Fruit fly (Drosophila melanogaster) whole organism, prepupa: Measurements from ENCODE around the gene CG6345.
A peak's percentile ranks its signal among the peaks of the same experiment; 100 is the strongest.

Source experiments
- CG11294 ChIP-seq: fragments of 200-800 bp; sonication (Bioruptor generic); IDR thresholded peaks from 2 replicates; pipeline ENCODE4 v1.3.6; 2022; ENCODE audit warnings: missing biosample characterization, missing genetic modification characterization
- CG11902 ChIP-seq: fragments of 200-800 bp; sonication (Bioruptor generic); optimal IDR thresholded peaks from 3 replicates; lab custom pipeline; 2016; ENCODE audit warnings: missing biosample characterization, missing genetic modification characterization
- CG15336 ChIP-seq: fragments of 200-800 bp; sonication (Bioruptor generic); IDR thresholded peaks from 2 replicates; pipeline ENCODE4 v1.3.6; 2022; ENCODE audit warnings: missing biosample characterization, missing genetic modification characterization
- CG1621 ChIP-seq: fragments of 200-800 bp; sonication (Bioruptor generic); optimal IDR thresholded peaks from 3 replicates; lab custom pipeline; 2018; ENCODE audit warnings: missing biosample characterization, mild to moderate bottlenecking, missing genetic modification characterization
- CG16779 ChIP-seq: fragments of 200-800 bp; sonication (Bioruptor generic); optimal IDR thresholded peaks from 3 replicates; lab custom pipeline; 2017; ENCODE audit warnings: missing biosample characterization, mild to moderate bottlenecking, missing genetic modification characterization
- CG3032 ChIP-seq: fragments of 200-800 bp; optimal IDR thresholded peaks from 2 replicates; lab custom pipeline; 2019; ENCODE audit warnings: missing biosample characterization, mild to moderate bottlenecking, missing genetic modification characterization, moderate library complexity
- CG4318 ChIP-seq: fragments of 200-800 bp; sonication (Bioruptor generic); optimal IDR thresholded peaks from 3 replicates; lab custom pipeline; 2017; ENCODE audit warnings: missing biosample characterization, mild to moderate bottlenecking, missing genetic modification characterization
- CG6163 ChIP-seq: fragments of 200-800 bp; sonication (Bioruptor generic); IDR thresholded peaks from 3 replicates; pipeline ENCODE4 v1.3.6; 2022; ENCODE audit warnings: missing biosample characterization, missing genetic modification characterization
- CG6808 ChIP-seq: fragments of 200-800 bp; sonication (Bioruptor generic); optimal IDR thresholded peaks from 3 replicates; lab custom pipeline; 2017; ENCODE audit warnings: missing biosample characterization, missing genetic modification characterization, mild to moderate bottlenecking, moderate library complexity, missing genetic modification reagents
- CG6854 ChIP-seq: fragments of 200-800 bp; sonication (Bioruptor generic); optimal IDR thresholded peaks from 2 replicates; lab custom pipeline; 2017; ENCODE audit warnings: missing biosample characterization, mild to moderate bottlenecking, missing genetic modification characterization
- CG8119 ChIP-seq: fragments of 200-800 bp; sonication (Bioruptor generic); IDR thresholded peaks from 3 replicates; pipeline ENCODE4 v1.3.6; 2022; ENCODE audit warnings: missing biosample characterization, missing genetic modification characterization
- CG8319 ChIP-seq: fragments of 200-800 bp; sonication (Bioruptor generic); optimal IDR thresholded peaks from 3 replicates; lab custom pipeline; 2016; ENCODE audit warnings: missing biosample characterization, missing genetic modification characterization
- CG9139 ChIP-seq: fragments of 200-800 bp; sonication (Bioruptor generic); optimal IDR thresholded peaks from 3 replicates; lab custom pipeline; 2017; ENCODE audit warnings: missing biosample characterization, mild to moderate bottlenecking, missing genetic modification characterization
- Eip75B ChIP-seq: fragments of 200-800 bp; sonication (Bioruptor generic); optimal IDR thresholded peaks from 3 replicates; lab custom pipeline; 2016; ENCODE audit warnings: missing biosample characterization, missing genetic modification characterization
- Eip78C ChIP-seq: fragments of 200-800 bp; sonication (Bioruptor generic); peaks from one replicate; lab custom pipeline; 2016; ENCODE audit warnings: missing biosample characterization, missing genetic modification characterization
- Eip93F ChIP-seq: fragments of 200-800 bp; sonication (Bioruptor generic); optimal IDR thresholded peaks from 2 replicates; lab custom pipeline; 2016; ENCODE audit warnings: missing biosample characterization, mild to moderate bottlenecking, missing genetic modification characterization
- Gug ChIP-seq: fragments of 200-800 bp; sonication (Bioruptor generic); IDR thresholded peaks from 2 replicates; pipeline ENCODE4 v1.3.6; 2022; ENCODE audit warnings: missing biosample characterization, missing genetic modification characterization
- Hr38 ChIP-seq: sonication (Bioruptor generic); optimal IDR thresholded peaks from 2 replicates; lab custom pipeline; 2016; ENCODE audit warnings: missing biosample characterization, missing genetic modification characterization
- Hr39 ChIP-seq: fragments of 200-800 bp; sonication (Bioruptor generic); optimal IDR thresholded peaks from 2 replicates; lab custom pipeline; 2016; ENCODE audit warnings: missing biosample characterization, missing genetic modification characterization
- Hr4 ChIP-seq: fragments of 200-800 bp; sonication (Bioruptor generic); optimal IDR thresholded peaks from 3 replicates; lab custom pipeline; 2016; ENCODE audit warnings: missing biosample characterization, missing genetic modification characterization
- Met ChIP-seq: fragments of 200-800 bp; sonication (Bioruptor generic); optimal IDR thresholded peaks from 3 replicates; lab custom pipeline; 2016; ENCODE audit warnings: missing biosample characterization, missing genetic modification characterization
- OdsH ChIP-seq: fragments of 200-800 bp; sonication (Bioruptor generic); optimal IDR thresholded peaks from 3 replicates; lab custom pipeline; 2016; ENCODE audit warnings: missing biosample characterization, missing genetic modification characterization
- Sox102F ChIP-seq: fragments of 200-800 bp; sonication (Bioruptor generic); optimal IDR thresholded peaks from 2 replicates; lab custom pipeline; 2016; ENCODE audit warnings: missing biosample characterization, mild to moderate bottlenecking, missing genetic modification characterization
- Sox15 ChIP-seq: fragments of 200-800 bp; sonication (Bioruptor generic); optimal IDR thresholded peaks from 3 replicates; lab custom pipeline; 2016; ENCODE audit warnings: missing biosample characterization, missing genetic modification characterization
- cyc ChIP-seq: fragments of 200-800 bp; sonication (Bioruptor generic); optimal IDR thresholded peaks from 3 replicates; lab custom pipeline; 2016; ENCODE audit warnings: missing biosample characterization, missing genetic modification characterization
- eg ChIP-seq: fragments of 200-800 bp; sonication (Bioruptor generic); IDR thresholded peaks from 3 replicates; pipeline ENCODE4 v1.3.6; 2022; ENCODE audit warnings: missing biosample characterization, missing genetic modification characterization
- esn ChIP-seq: fragments of 200-800 bp; sonication (Bioruptor generic); optimal IDR thresholded peaks from 2 replicates; lab custom pipeline; 2016; ENCODE audit warnings: missing biosample characterization, mild to moderate bottlenecking, missing genetic modification characterization, moderate library complexity
- fkh ChIP-seq: fragments of 200-800 bp; sonication (Bioruptor generic); optimal IDR thresholded peaks from 3 replicates; lab custom pipeline; 2017; ENCODE audit warnings: missing biosample characterization, mild to moderate bottlenecking, missing genetic modification characterization, moderate library complexity
- lz ChIP-seq: fragments of 200-800 bp; sonication (Bioruptor generic); optimal IDR thresholded peaks from 3 replicates; lab custom pipeline; 2016; ENCODE audit warnings: missing biosample characterization, missing genetic modification characterization
- net ChIP-seq: fragments of 200-800 bp; sonication (Bioruptor generic); optimal IDR thresholded peaks from 3 replicates; lab custom pipeline; 2016; ENCODE audit warnings: missing biosample characterization, missing genetic modification characterization
- salr ChIP-seq, 2 experiments: fragments of 200-800 bp; sonication (Bioruptor generic); optimal IDR thresholded peaks; 3 replicates each; lab custom pipeline; 2016 to 2018; ENCODE audit warnings: missing biosample characterization in 2 of 2, missing genetic modification characterization in 2 of 2, mild to moderate bottlenecking in 1 of 2
- ss ChIP-seq, 2 experiments: fragments of 200-800 bp; sonication (Bioruptor generic); optimal IDR thresholded peaks; 2 replicates in 1 of 2; 3 replicates in 1 of 2; lab custom pipeline; 2017 to 2018; ENCODE audit warnings: mild to moderate bottlenecking in 2 of 2, missing biosample characterization in 2 of 2, missing genetic modification characterization in 2 of 2, moderate library complexity in 1 of 2
- svp ChIP-seq: fragments of 200-800 bp; sonication (Bioruptor generic); peaks from one replicate; lab custom pipeline; 2016; ENCODE audit warnings: missing biosample characterization, missing genetic modification characterization
- topi ChIP-seq: fragments of 200-800 bp; sonication (Bioruptor generic); optimal IDR thresholded peaks from 3 replicates; lab custom pipeline; 2016; ENCODE audit warnings: missing biosample characterization, missing genetic modification characterization
- vri ChIP-seq: fragments of 200-800 bp; sonication (Bioruptor generic); optimal IDR thresholded peaks from 3 replicates; lab custom pipeline; 2016; ENCODE audit warnings: missing biosample characterization, mild to moderate bottlenecking, missing genetic modification characterization

CG6345 gene

DNA sequence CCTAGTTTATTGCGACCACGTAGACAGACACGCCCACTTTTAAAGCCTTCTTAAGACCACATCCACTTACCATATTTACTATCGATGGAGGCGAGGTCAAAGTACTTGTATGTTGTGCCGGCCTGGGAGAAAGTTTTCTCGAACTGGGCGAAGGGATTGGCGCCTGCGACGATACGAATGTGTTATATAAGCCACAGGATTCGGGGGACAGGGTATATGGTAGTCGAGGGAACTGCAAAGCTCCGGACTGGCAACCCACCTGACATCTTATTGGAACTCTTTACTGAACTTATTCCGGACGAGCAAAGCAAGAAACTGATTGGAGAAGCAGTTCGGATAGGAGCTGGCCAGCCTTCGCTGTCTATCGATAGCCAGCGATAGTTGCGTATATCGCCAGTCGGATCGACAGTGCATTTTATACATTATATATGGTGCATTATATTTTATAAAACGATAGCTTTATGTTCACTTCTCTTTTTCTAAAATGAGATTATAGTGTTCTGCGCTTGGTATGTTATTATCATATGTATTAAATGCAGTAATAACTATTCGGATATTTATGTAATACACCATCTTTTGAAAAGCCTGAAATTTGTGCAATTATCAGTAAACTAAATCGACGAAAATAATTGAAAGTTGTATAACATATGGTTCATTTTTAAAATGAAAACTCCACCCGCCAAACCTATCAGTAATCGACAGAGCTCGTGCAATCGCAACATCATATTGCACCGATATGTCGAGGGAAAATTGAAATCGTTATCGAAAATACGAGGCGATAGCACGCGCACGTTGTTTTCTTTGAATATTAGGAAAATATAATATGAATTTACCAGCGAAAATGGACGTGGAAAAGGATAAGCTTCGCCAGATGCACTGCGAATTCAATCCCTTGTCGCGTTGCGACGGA is 3.0 kb downstream of the CG6345 start, which contains the start of the genes Irp-1B and Rrp46:
Gene Irp-1B, minus strand, starts transcription at position 320 of the 910 bp plus-strand sequence.
Gene Rrp46, plus strand, starts transcription at position 752 of the 910 bp plus-strand sequence.
- TF ChIP-seq CG16779 (tag; lab: Kevin White, UChicago) (peak; percentile 21), CG11902 (GFP tag; lab: Kevin White, UChicago) (no peak), CG6854 (GFP tag; lab: Kevin White, UChicago) (peak; percentile 5), Eip75B (GFP tag; lab: Kevin White, UChicago) (peak; percentile 16), Sox15 (GFP tag; lab: Kevin White, UChicago) (no peak), CG8119 (peak; percentile 23; the same call in 1 of the 3 replicates), CG15336 (GFP tag; lab: Robert Waterston, UW) (no peak), CG6808 (GFP tag; lab: Kevin White, UChicago) (no peak), Hr38 (no peak), esn (GFP tag; lab: Kevin White, UChicago) (peak; percentile 20), Eip78C (GFP tag; lab: Kevin White, UChicago) (peak; percentile 66), Hr39 (no peak), net (GFP tag; lab: Kevin White, UChicago) (no peak), topi (GFP tag; lab: Kevin White, UChicago) (no peak), cyc (peak; percentile 3), salr (GFP tag; optimal IDR thresholded peaks at IDR 0.05; lab: Kevin White, UChicago) (no peak), CG3032 (tag; lab: Kevin White, UChicago) (peak; percentile 3), lz (GFP tag; lab: Kevin White, UChicago) (peak; percentile 20), Hr4 (GFP tag; lab: Kevin White, UChicago) (peak; percentile 24), CG1621 (peak; percentile 28), CG6163 (GFP tag; lab: Robert Waterston, UW) (no peak), CG9139 (GFP tag; lab: Kevin White, UChicago) (peak; percentile 31)

DNA sequence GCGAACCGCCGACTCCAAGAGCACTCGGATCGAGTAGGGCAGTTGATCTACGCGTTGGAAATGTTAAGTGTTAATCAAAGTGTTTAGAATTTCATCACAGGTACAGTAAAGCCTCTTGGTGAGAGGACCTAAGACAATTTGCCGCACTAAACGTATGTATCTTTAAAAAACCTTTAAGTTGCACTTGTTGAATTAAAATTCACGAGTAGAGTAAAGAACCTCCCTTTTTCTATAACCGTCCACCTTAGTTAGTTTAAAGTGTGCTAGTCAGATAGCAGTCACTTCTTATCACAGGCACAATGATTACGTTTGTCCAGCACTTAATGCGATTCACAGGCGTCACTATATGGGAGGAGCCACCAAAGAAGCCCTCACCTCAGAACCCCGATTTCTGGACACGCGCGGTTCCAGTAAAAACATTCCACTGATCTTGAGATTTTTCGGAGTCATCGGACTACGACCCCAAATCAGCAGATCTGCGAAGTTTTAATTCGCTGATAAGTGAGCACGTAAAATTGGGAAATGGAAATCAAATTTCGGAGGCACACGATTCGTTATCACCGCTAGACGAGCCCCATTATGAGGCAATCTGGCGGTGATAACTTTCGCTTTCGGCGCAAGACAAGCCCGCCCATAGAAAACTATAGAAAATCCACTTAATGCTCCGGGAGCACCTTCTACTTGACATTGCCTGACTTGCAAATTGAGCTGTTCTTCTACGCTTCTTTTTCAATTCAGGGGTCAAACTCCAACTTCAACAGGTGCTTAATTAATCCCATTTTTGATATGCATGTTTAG is 3.9 kb downstream of the CG6345 start:
- TF ChIP-seq CG4318 (GFP tag; lab: Kevin White, UChicago): no peak
- peak; percentile 69 for TF ChIP-seq CG11294 (GFP tag; lab: Robert Waterston, UW)
- peak; percentile 93 for TF ChIP-seq svp (GFP tag; lab: Kevin White, UChicago)
- TF ChIP-seq Sox102F: no peak
- TF ChIP-seq Eip93F (GFP tag; lab: Kevin White, UChicago): no peak
- no peak for TF ChIP-seq fkh (GFP tag; lab: Kevin White, UChicago)
- TF ChIP-seq eg (GFP tag; lab: Robert Waterston, UW): no peak; the same call in 1 of the 3 replicates
- TF ChIP-seq OdsH (GFP tag; lab: Kevin White, UChicago): no peak
- no peak for TF ChIP-seq Met
- TF ChIP-seq CG9139 (GFP tag; lab: Kevin White, UChicago): no peak
- TF ChIP-seq lz (GFP tag; lab: Kevin White, UChicago): peak; percentile 15
- peak; percentile 46 for TF ChIP-seq vri (GFP tag; lab: Kevin White, UChicago)
- peak; percentile 27 for TF ChIP-seq CG6854 (GFP tag; lab: Kevin White, UChicago)
- peak; percentile 66; the same call in 2 of the 3 replicates for TF ChIP-seq CG6163 (GFP tag; lab: Robert Waterston, UW)
- peak; percentile 51 for TF ChIP-seq Gug (GFP tag; lab: Robert Waterston, UW)
- peak; percentile 46 for TF ChIP-seq cyc
- TF ChIP-seq ss (GFP tag; optimal IDR thresholded peaks at IDR 0.05; lab: Kevin White, UChicago): no peak
- no peak for TF ChIP-seq CG6808 (GFP tag; lab: Kevin White, UChicago)
- peak; percentile 2 for TF ChIP-seq CG8319 (GFP tag; lab: Kevin White, UChicago)
- TF ChIP-seq topi (GFP tag; lab: Kevin White, UChicago): peak; percentile 27
- TF ChIP-seq, all 60 proteins: peak for 10
